Worm (Caenorhabditis elegans): ENCODE data around the gene swan-1.

The swan-1 gene

ce11 chrV:13833951-13834350 is 26.9 kb upstream of the swan-1 start, which contains the start of gene srx-129:
srx-129 (plus strand) TSS chrV:13834251.
- TF ChIP-seq klf-2 (GFP tag; conservative IDR thresholded peaks at IDR 0.05) = no peak
- TF ChIP-seq ztf-29 (GFP tag; IDR thresholded peaks at IDR 0.05) = no peak
- no peak for TF ChIP-seq med-1 (GFP tag; optimal IDR thresholded peaks at IDR 0.05; ENCODE audit: insufficient read depth)

ce11 chrV:13830813-13831212 is 23.8 kb upstream of the swan-1 start, which contains the start of gene str-165:
str-165 (plus strand) TSS chrV:13831113.
- TF ChIP-seq ref-1 (GFP tag; conservative IDR thresholded peaks at IDR 0.05) = no peak
- TF ChIP-seq ztf-23 (GFP tag; IDR thresholded peaks at IDR 0.05) = no peak
- TF ChIP-seq flt-1 (GFP tag; IDR thresholded peaks at IDR 0.05) = no peak
- no peak for TF ChIP-seq ztf-29 (GFP tag; IDR thresholded peaks at IDR 0.05)

ce11 chrV:13827920-13828319 is 20.9 kb upstream of the swan-1 start, which contains the start of gene nrf-5:
nrf-5 (plus strand) TSS chrV:13828267.
- no peak for TF ChIP-seq klf-2 (GFP tag; conservative IDR thresholded peaks at IDR 0.05)
- no peak for TF ChIP-seq med-1 (GFP tag; optimal IDR thresholded peaks at IDR 0.05; ENCODE audit: insufficient read depth)

- no peak for TF ChIP-seq med-1 (GFP tag; optimal IDR thresholded peaks at IDR 0.05; ENCODE audit: insufficient read depth)
- no peak for TF ChIP-seq ref-1 (GFP tag; conservative IDR thresholded peaks at IDR 0.05)
- no peak for TF ChIP-seq klf-2 (GFP tag; conservative IDR thresholded peaks at IDR 0.05)
- no peak for TF ChIP-seq flt-1 (GFP tag; IDR thresholded peaks at IDR 0.05)
- no peak for TF ChIP-seq ztf-23 (GFP tag; IDR thresholded peaks at IDR 0.05)
- no peak for TF ChIP-seq T22C8.4 (GFP tag; IDR thresholded peaks at IDR 0.05)
- no peak for TF ChIP-seq ztf-29 (GFP tag; IDR thresholded peaks at IDR 0.05)
- TF ChIP-seq cog-1 (tag; optimal IDR thresholded peaks at IDR 0.05) = no peak
- no peak for TF ChIP-seq tab-1 (GFP tag; IDR thresholded peaks at IDR 0.05)
These were observed 15.7 kb upstream of the swan-1 start, which contains the start of gene hpo-31 for ce11 chrV:13822752-13823151. hpo-31 (plus strand) TSS chrV:13823052.

ce11 chrV:13818824-13819408 is 11.9 kb upstream of the swan-1 start, which contains the start of gene sel-10:
sel-10 (plus strand) TSS chrV:13819361.
- peak; percentile 7 for TF ChIP-seq cog-1 (tag; optimal IDR thresholded peaks at IDR 0.05)
- no peak for TF ChIP-seq ztf-23 (GFP tag; IDR thresholded peaks at IDR 0.05)

- no peak for TF ChIP-seq T22C8.4 (GFP tag; IDR thresholded peaks at IDR 0.05)
- no peak for TF ChIP-seq ref-1 (GFP tag; conservative IDR thresholded peaks at IDR 0.05)
- no peak for TF ChIP-seq flt-1 (GFP tag; IDR thresholded peaks at IDR 0.05)
- TF ChIP-seq med-1 (GFP tag; optimal IDR thresholded peaks at IDR 0.05; ENCODE audit: insufficient read depth) = no peak
- no peak for TF ChIP-seq cog-1 (tag; optimal IDR thresholded peaks at IDR 0.05)
- no peak for TF ChIP-seq ztf-29 (GFP tag; IDR thresholded peaks at IDR 0.05)
- TF ChIP-seq klf-2 (GFP tag; conservative IDR thresholded peaks at IDR 0.05) = no peak
- TF ChIP-seq ztf-23 (GFP tag; IDR thresholded peaks at IDR 0.05) = no peak
- TF ChIP-seq tab-1 (GFP tag; IDR thresholded peaks at IDR 0.05) = no peak
These were observed 9.8 kb upstream of the swan-1 start, which contains the start of gene F55B12.2 for ce11 chrV:13816877-13817276. F55B12.2 (minus strand) TSS chrV:13816977.

- no peak for TF ChIP-seq ztf-23 (GFP tag; IDR thresholded peaks at IDR 0.05)
- TF ChIP-seq cog-1 (tag; optimal IDR thresholded peaks at IDR 0.05) = no peak
- no peak for TF ChIP-seq klf-2 (GFP tag; conservative IDR thresholded peaks at IDR 0.05)
- TF ChIP-seq tab-1 (GFP tag; IDR thresholded peaks at IDR 0.05) = no peak
- TF ChIP-seq flt-1 (GFP tag; IDR thresholded peaks at IDR 0.05) = no peak
- no peak for TF ChIP-seq ztf-29 (GFP tag; IDR thresholded peaks at IDR 0.05)
- no peak for TF ChIP-seq T22C8.4 (GFP tag; IDR thresholded peaks at IDR 0.05)
- TF ChIP-seq med-1 (GFP tag; optimal IDR thresholded peaks at IDR 0.05; ENCODE audit: insufficient read depth) = no peak
- no peak for TF ChIP-seq ref-1 (GFP tag; conservative IDR thresholded peaks at IDR 0.05)
These were observed 5.9 kb upstream of the swan-1 start, which contains the start of gene ceh-24 for ce11 chrV:13812931-13813330. ceh-24 (plus strand) TSS chrV:13813231.

ce11 chrV:13812330-13812729 is 5.3 kb upstream of the swan-1 start:
- no peak for TF ChIP-seq T22C8.4 (GFP tag; IDR thresholded peaks at IDR 0.05)
- no peak for TF ChIP-seq klf-2 (GFP tag; conservative IDR thresholded peaks at IDR 0.05)
- no peak for TF ChIP-seq flt-1 (GFP tag; IDR thresholded peaks at IDR 0.05)
- TF ChIP-seq ref-1 (GFP tag; conservative IDR thresholded peaks at IDR 0.05) = no peak
- TF ChIP-seq ztf-23 (GFP tag; IDR thresholded peaks at IDR 0.05) = no peak
- TF ChIP-seq tab-1 (GFP tag; IDR thresholded peaks at IDR 0.05) = no peak
- no peak for TF ChIP-seq cog-1 (tag; optimal IDR thresholded peaks at IDR 0.05)
- TF ChIP-seq ztf-29 (GFP tag; IDR thresholded peaks at IDR 0.05) = no peak
- no peak for TF ChIP-seq med-1 (GFP tag; optimal IDR thresholded peaks at IDR 0.05; ENCODE audit: insufficient read depth)

- no peak for TF ChIP-seq ztf-29 (GFP tag; IDR thresholded peaks at IDR 0.05)
- TF ChIP-seq ztf-23 (GFP tag; IDR thresholded peaks at IDR 0.05) = no peak
- TF ChIP-seq flt-1 (GFP tag; IDR thresholded peaks at IDR 0.05) = 0 out of 2 replicates have a peak, but pooled peaks have one; percentile 65
- no peak for TF ChIP-seq klf-2 (GFP tag; conservative IDR thresholded peaks at IDR 0.05)
- no peak for TF ChIP-seq ref-1 (GFP tag; conservative IDR thresholded peaks at IDR 0.05)
- TF ChIP-seq T22C8.4 (GFP tag; IDR thresholded peaks at IDR 0.05) = peak; percentile 59; the same call in 1 of the 2 replicates
- peak; percentile 63 for TF ChIP-seq cog-1 (tag; optimal IDR thresholded peaks at IDR 0.05)
- TF ChIP-seq tab-1 (GFP tag; IDR thresholded peaks at IDR 0.05) = no peak
- no peak for TF ChIP-seq med-1 (GFP tag; optimal IDR thresholded peaks at IDR 0.05; ENCODE audit: insufficient read depth)
These were observed 1.4 kb upstream of the swan-1 start for ce11 chrV:13808462-13808867.

- TF ChIP-seq med-1 (GFP tag; optimal IDR thresholded peaks at IDR 0.05; ENCODE audit: insufficient read depth) (no peak), ztf-29 (GFP tag; IDR thresholded peaks at IDR 0.05) (no peak), T22C8.4 (GFP tag; IDR thresholded peaks at IDR 0.05) (no peak), flt-1 (GFP tag; IDR thresholded peaks at IDR 0.05) (no peak), ref-1 (GFP tag; conservative IDR thresholded peaks at IDR 0.05) (no peak), tab-1 (GFP tag; IDR thresholded peaks at IDR 0.05) (no peak), ztf-23 (GFP tag; IDR thresholded peaks at IDR 0.05) (no peak), klf-2 (GFP tag; conservative IDR thresholded peaks at IDR 0.05) (no peak), cog-1 (tag; optimal IDR thresholded peaks at IDR 0.05) (no peak)
These were observed 3.1 kb downstream of the swan-1 start, which contains the start of gene swan-2 for ce11 chrV:13803902-13804301. swan-2 (minus strand) TSS chrV:13804281.
